Worm (Caenorhabditis elegans) whole organism, L2 larva: ENCODE measurements around the gene fbxa-78.

Source experiments
- ceh-82 ChIP-seq: fragments of 150-350 bp; optimal IDR thresholded peaks from 2 replicates; lab custom pipeline; 2014; ENCODE audit warnings: missing biosample characterization, missing genetic modification characterization
- elt-3 ChIP-seq: sonication (generic microtip); optimal IDR thresholded peaks from 2 replicates; lab custom pipeline; 2017; ENCODE audit warnings: missing biosample characterization, missing genetic modification characterization
- lin-11 ChIP-seq: fragments of 150-350 bp; sonication (generic microtip); optimal IDR thresholded peaks from 2 replicates; lab custom pipeline; 2014; ENCODE audit warnings: missing biosample characterization, missing genetic modification characterization, inconsistent platforms, mixed read lengths
- nhr-11 ChIP-seq: fragments of 150-350 bp; optimal IDR thresholded peaks from 2 replicates; lab custom pipeline; 2014; ENCODE audit warnings: missing biosample characterization, missing genetic modification characterization
- unc-55 ChIP-seq: fragments of 150-350 bp; sonication (generic microtip); optimal IDR thresholded peaks from 3 replicates; lab custom pipeline; 2014; ENCODE audit warnings: missing biosample characterization, missing genetic modification reagents, missing genetic modification characterization

DNA sequence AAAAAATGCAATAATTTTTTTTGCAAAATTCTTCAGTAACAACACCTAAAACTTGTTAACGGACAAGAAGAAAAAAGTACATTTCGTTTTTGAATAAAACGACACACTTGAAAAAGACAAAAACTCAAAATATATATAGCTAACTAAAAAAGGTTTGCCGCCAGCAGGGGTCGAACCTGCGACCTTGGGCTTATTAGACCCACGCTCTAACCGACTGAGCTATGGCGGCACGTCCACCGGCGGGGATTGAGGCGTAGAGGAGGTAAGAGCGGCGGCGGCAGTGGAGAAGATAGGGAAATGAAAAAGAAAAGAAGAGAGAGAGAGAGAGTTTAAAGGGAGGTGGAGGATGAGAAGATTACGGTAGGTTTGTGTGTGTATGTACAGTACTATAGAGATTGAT, 40.0 kb downstream of the fbxa-78 start:
- TF ChIP-seq elt-3 (tag; lab: Kevin White, UChicago): no peak
- no peak for TF ChIP-seq lin-11 (tag; lab: Kevin White, UChicago)
- TF ChIP-seq unc-55: no peak
- TF ChIP-seq nhr-11 (tag; lab: Kevin White, UChicago): no peak
- TF ChIP-seq ceh-82 (tag; lab: Kevin White, UChicago): no peak
